Worm (Caenorhabditis elegans) whole organism, midembryonic: ENCODE measurements around the gene drd-50.

Experiments
- med-1 ChIP-seq: sonication (generic microtip); optimal IDR thresholded peaks from 2 replicates; lab custom pipeline; 2017; ENCODE audit warnings: missing genetic modification characterization, mild to moderate bottlenecking, missing compliant biosample characterization, antibody characterized with exemption, missing genetic modification reagents; ENCODE audit not compliant: insufficient read depth
- ztf-29 ChIP-seq: fragments of 200-800 bp; sonication (Bioruptor generic); IDR thresholded peaks from 2 replicates; pipeline ENCODE4 v1.3.6; 2022; ENCODE audit warnings: missing genetic modification reagents, missing genetic modification characterization, missing compliant biosample characterization

ce11 chrIV:4099773-4100172 lies 17.8 kb upstream of the drd-50 start:
- TF ChIP-seq ztf-29 (GFP tag; lab: Robert Waterston, UW): no peak
- no peak for TF ChIP-seq med-1
